Fruit fly (Drosophila melanogaster) whole organism, embryonic: ENCODE measurements around the gene CG9107.

Source experiments
- Awh ChIP-seq: fragments of 200-800 bp; sonication (Bioruptor generic); IDR thresholded peaks from 2 replicates; pipeline ENCODE4, ENCODE4 v1.3.6; 2022; ENCODE audit warnings: missing biosample characterization, missing genetic modification characterization
- CG10462 ChIP-seq: fragments of 200-800 bp; sonication (Bioruptor generic); optimal IDR thresholded peaks from 2 replicates; lab custom pipeline; 2016; ENCODE audit warnings: missing biosample characterization, missing genetic modification characterization
- CG11093 ChIP-seq: fragments of 200-800 bp; sonication (Bioruptor generic); IDR thresholded peaks from 3 replicates; pipeline ENCODE4 v1.3.6; 2022; ENCODE audit warnings: missing biosample characterization, missing genetic modification characterization
- CG15514 ChIP-seq: fragments of 200-800 bp; sonication (Bioruptor generic); optimal IDR thresholded peaks from 3 replicates; lab custom pipeline; 2017; ENCODE audit warnings: missing biosample characterization, missing genetic modification characterization, mild to moderate bottlenecking, moderate library complexity, missing genetic modification reagents
- CG18476 ChIP-seq: fragments of 200-800 bp; sonication (Bioruptor generic); optimal IDR thresholded peaks from 2 replicates; lab custom pipeline; 2016; ENCODE audit warnings: missing biosample characterization, mild to moderate bottlenecking, missing genetic modification characterization
- CG18599 ChIP-seq: fragments of 200-800 bp; sonication (Bioruptor generic); optimal IDR thresholded peaks from 3 replicates; lab custom pipeline; 2017; ENCODE audit warnings: missing biosample characterization, missing genetic modification characterization, mild to moderate bottlenecking, moderate library complexity, missing genetic modification reagents
- CG2116 ChIP-seq: fragments of 200-800 bp; sonication (Bioruptor generic); optimal IDR thresholded peaks from 3 replicates; lab custom pipeline; 2018; ENCODE audit warnings: missing biosample characterization, mild to moderate bottlenecking, missing genetic modification characterization
- CG3847 ChIP-seq: fragments of 200-800 bp; sonication (Bioruptor generic); IDR thresholded peaks from 2 replicates; pipeline ENCODE4 v1.3.6; 2022; ENCODE audit warnings: missing biosample characterization, missing genetic modification characterization
- CG4360 ChIP-seq: fragments of 200-800 bp; sonication (Bioruptor generic); IDR thresholded peaks from 2 replicates; pipeline ENCODE4 v1.3.6; 2022; ENCODE audit warnings: missing biosample characterization, missing genetic modification characterization
- CG4617 ChIP-seq: fragments of 200-800 bp; sonication (Bioruptor generic); optimal IDR thresholded peaks from 3 replicates; lab custom pipeline; 2016; ENCODE audit warnings: missing biosample characterization, missing genetic modification characterization, borderline replicate concordance
- CG8765 ChIP-seq: fragments of 200-800 bp; sonication (Bioruptor generic); IDR thresholded peaks from 2 replicates; pipeline ENCODE4 v1.3.6; 2022; ENCODE audit warnings: missing biosample characterization, missing genetic modification characterization
- CG9817 ChIP-seq: fragments of 200-800 bp; sonication (Bioruptor generic); optimal IDR thresholded peaks from 2 replicates; lab custom pipeline; 2018; ENCODE audit warnings: missing biosample characterization, mild to moderate bottlenecking, missing genetic modification characterization, moderate library complexity
- CTCF ChIP-seq: fragments of 200-800 bp; sonication (Bioruptor generic); optimal IDR thresholded peaks from 2 replicates; lab custom pipeline; 2017; ENCODE audit warnings: missing biosample characterization, mild to moderate bottlenecking, missing genetic modification characterization, moderate library complexity
- Camta ChIP-seq: fragments of 200-800 bp; sonication (Bioruptor generic); optimal IDR thresholded peaks from 2 replicates; lab custom pipeline; 2016; ENCODE audit warnings: missing biosample characterization, missing genetic modification characterization
- CkIIα-i1 ChIP-seq: fragments of 200-800 bp; sonication (Bioruptor generic); IDR thresholded peaks from 2 replicates; pipeline ENCODE4 v1.3.6; 2022; ENCODE audit warnings: missing biosample characterization, missing genetic modification characterization
- Dad ChIP-seq: fragments of 200-800 bp; sonication (Bioruptor generic); optimal IDR thresholded peaks from 3 replicates; lab custom pipeline; 2016; ENCODE audit warnings: missing biosample characterization, missing genetic modification characterization
- Deaf1 ChIP-seq: fragments of 200-800 bp; optimal IDR thresholded peaks from 3 replicates; lab custom pipeline; 2019; ENCODE audit warnings: missing biosample characterization, mild to moderate bottlenecking, missing genetic modification characterization, moderate library complexity
- Dip3 ChIP-seq: fragments of 200-800 bp; sonication (Bioruptor generic); optimal IDR thresholded peaks from 3 replicates; lab custom pipeline; 2016; ENCODE audit warnings: missing biosample characterization, missing genetic modification characterization
- Doc2 ChIP-seq: fragments of 200-800 bp; sonication (Bioruptor generic); IDR thresholded peaks from 2 replicates; pipeline ENCODE4 v1.3.6; 2022; ENCODE audit warnings: missing biosample characterization, missing genetic modification characterization
- HHEX ChIP-seq: fragments of 200-800 bp; sonication (Bioruptor generic); optimal IDR thresholded peaks from 3 replicates; lab custom pipeline; 2017; ENCODE audit warnings: missing biosample characterization, mild to moderate bottlenecking, missing genetic modification characterization, missing genetic modification reagents
- Hey ChIP-seq: fragments of 200-800 bp; sonication (Bioruptor generic); optimal IDR thresholded peaks from 3 replicates; lab custom pipeline; 2018; ENCODE audit warnings: missing biosample characterization, mild to moderate bottlenecking, missing genetic modification characterization
- Hr51 ChIP-seq, 2 experiments: fragments of 200-800 bp; sonication (Bioruptor generic); optimal IDR thresholded peaks; 2 replicates in 1 of 2; 3 replicates in 1 of 2; lab custom pipeline; 2016 to 2018; ENCODE audit warnings: missing biosample characterization in 2 of 2, missing genetic modification characterization in 2 of 2, mild to moderate bottlenecking in 1 of 2, moderate library complexity in 1 of 2
- NK7.1 ChIP-seq: fragments of 200-800 bp; sonication (Bioruptor generic); optimal IDR thresholded peaks from 3 replicates; lab custom pipeline; 2016; ENCODE audit warnings: missing biosample characterization, missing genetic modification characterization
- Ptx1 ChIP-seq: fragments of 200-800 bp; sonication (Bioruptor generic); IDR thresholded peaks from 2 replicates; pipeline ENCODE4 v1.3.6; 2022; ENCODE audit warnings: missing biosample characterization, missing genetic modification characterization
- Sox100B ChIP-seq: fragments of 200-800 bp; sonication (Bioruptor generic); optimal IDR thresholded peaks from 3 replicates; lab custom pipeline; 2018; ENCODE audit warnings: missing biosample characterization, mild to moderate bottlenecking, missing genetic modification characterization
- TFAM ChIP-seq: fragments of 200-800 bp; sonication (Bioruptor generic); optimal IDR thresholded peaks from 2 replicates; lab custom pipeline; 2017; ENCODE audit warnings: missing biosample characterization, missing genetic modification characterization, inconsistent platforms
- Xbp1 ChIP-seq: fragments of 200-800 bp; sonication (Bioruptor generic); optimal IDR thresholded peaks from 3 replicates; lab custom pipeline; 2016; ENCODE audit warnings: missing biosample characterization, mild to moderate bottlenecking, missing genetic modification characterization
- YL-1 ChIP-seq: fragments of 200-800 bp; sonication (Bioruptor generic); optimal IDR thresholded peaks from 3 replicates; lab custom pipeline; 2017; ENCODE audit warnings: missing biosample characterization, mild to moderate bottlenecking, missing genetic modification characterization
- abd-A ChIP-seq: fragments of 200-800 bp; sonication (Bioruptor generic); optimal IDR thresholded peaks from 3 replicates; lab custom pipeline; 2019; ENCODE audit warnings: missing biosample characterization, mild to moderate bottlenecking, missing genetic modification characterization, moderate library complexity
- az2 ChIP-seq: fragments of 200-800 bp; sonication (Bioruptor generic); optimal IDR thresholded peaks from 3 replicates; lab custom pipeline; 2016; ENCODE audit warnings: missing biosample characterization, missing genetic modification characterization
- bbx ChIP-seq: fragments of 200-800 bp; sonication (Bioruptor generic); IDR thresholded peaks from 2 replicates; pipeline ENCODE4 v1.3.6; 2022; ENCODE audit warnings: missing biosample characterization, missing genetic modification characterization; ENCODE audit not compliant: partially characterized antibody
- bsh ChIP-seq, 2 experiments: fragments of 200-800 bp; sonication (Bioruptor generic); optimal IDR thresholded peaks; 2 replicates each; lab custom pipeline; 2017 to 2018; ENCODE audit warnings: mild to moderate bottlenecking in 2 of 2, missing biosample characterization in 2 of 2, missing genetic modification characterization in 2 of 2, moderate library complexity in 1 of 2
- ci ChIP-seq: fragments of 200-800 bp; sonication (Bioruptor generic); IDR thresholded peaks from 3 replicates; pipeline ENCODE4 v1.3.6; 2022; ENCODE audit warnings: missing biosample characterization, missing genetic modification characterization
- croc ChIP-seq: fragments of 200-800 bp; sonication (Bioruptor generic); conservative IDR thresholded peaks from 3 replicates; pipeline ENCODE4 v1.3.6; 2022; ENCODE audit warnings: missing biosample characterization, missing genetic modification characterization
- crp ChIP-seq, 2 experiments: fragments of 200-800 bp; sonication (Bioruptor generic); optimal IDR thresholded peaks; 2 replicates in 1 of 2; 3 replicates in 1 of 2; lab custom pipeline; 2017; ENCODE audit warnings: missing biosample characterization in 2 of 2, missing genetic modification characterization in 2 of 2, mild to moderate bottlenecking in 1 of 2, moderate library complexity in 1 of 2
- ftz-f1 ChIP-seq: fragments of 200-800 bp; sonication (Bioruptor generic); optimal IDR thresholded peaks from 2 replicates; lab custom pipeline; 2016; ENCODE audit warnings: missing biosample characterization, missing genetic modification characterization
- ind ChIP-seq: fragments of 200-800 bp; sonication (Bioruptor generic); optimal IDR thresholded peaks from 3 replicates; lab custom pipeline; 2016; ENCODE audit warnings: missing biosample characterization, missing genetic modification characterization
- jigr1 ChIP-seq: fragments of 200-800 bp; sonication (Bioruptor generic); IDR thresholded peaks from 3 replicates; pipeline ENCODE4 v1.3.6; 2022; ENCODE audit warnings: missing biosample characterization, missing genetic modification characterization
- nom ChIP-seq: fragments of 200-800 bp; sonication (Bioruptor generic); optimal IDR thresholded peaks from 2 replicates; lab custom pipeline; 2017; ENCODE audit warnings: missing biosample characterization, missing genetic modification characterization, mild to moderate bottlenecking, moderate library complexity, missing genetic modification reagents
- pan ChIP-seq, 4 experiments: fragments of >200 bp in 3 of 4; fragments of 200-800 bp in 1 of 4; sonication (Bioruptor generic) in 1 of 4; optimal IDR thresholded peaks in 3 of 4; IDR thresholded peaks in 1 of 4; 2 replicates each; pipeline versions ENCODE4 v1.3.6 to Lab custom; 2017 to 2022; ENCODE audit warnings: missing biosample characterization in 2 of 4, missing genetic modification characterization in 2 of 4, mixed read lengths in 1 of 4
- pho ChIP-seq: fragments of 200-800 bp; sonication (Bioruptor generic); optimal IDR thresholded peaks from 2 replicates; lab custom pipeline; 2016; ENCODE audit warnings: missing biosample characterization, missing genetic modification characterization
- prd ChIP-seq, 3 experiments: fragments of >200 bp in 2 of 3; fragments of 200-800 bp in 1 of 3; sonication (Bioruptor generic) in 1 of 3; optimal IDR thresholded peaks in 2 of 3; IDR thresholded peaks in 1 of 3; 2 replicates in 2 of 3; 3 replicates in 1 of 3; pipeline versions ENCODE4 v1.3.6 to Lab custom; 2017 to 2022; ENCODE audit warnings: missing biosample characterization in 1 of 3, missing genetic modification characterization in 1 of 3
- scrt ChIP-seq: fragments of 200-800 bp; sonication (Bioruptor generic); optimal IDR thresholded peaks from 2 replicates; lab custom pipeline; 2018; ENCODE audit warnings: missing biosample characterization, mild to moderate bottlenecking, missing genetic modification characterization, moderate library complexity
- tna ChIP-seq: fragments of 200-800 bp; sonication (Bioruptor generic); IDR thresholded peaks from 2 replicates; pipeline ENCODE4 v1.3.6; 2022; ENCODE audit warnings: missing biosample characterization, missing genetic modification characterization; ENCODE audit not compliant: partially characterized antibody
- trem ChIP-seq: fragments of 200-800 bp; optimal IDR thresholded peaks from 3 replicates; lab custom pipeline; 2019; ENCODE audit warnings: missing biosample characterization, mild to moderate bottlenecking, missing genetic modification characterization, moderate library complexity
- unc-4 ChIP-seq: fragments of 200-800 bp; sonication (Bioruptor generic); IDR thresholded peaks from 2 replicates; pipeline ENCODE4 v1.3.6; 2022; ENCODE audit warnings: missing biosample characterization, missing genetic modification characterization; ENCODE audit not compliant: partially characterized antibody
- vfl ChIP-seq: fragments of 200-800 bp; sonication (Bioruptor generic); optimal IDR thresholded peaks from 2 replicates; lab custom pipeline; 2016; ENCODE audit warnings: missing biosample characterization, missing genetic modification characterization
- wek ChIP-seq: fragments of 200-800 bp; sonication (Bioruptor generic); optimal IDR thresholded peaks from 3 replicates; lab custom pipeline; 2018; ENCODE audit warnings: missing biosample characterization, mild to moderate bottlenecking, missing genetic modification characterization, moderate library complexity

The CG9107 gene

DNA sequence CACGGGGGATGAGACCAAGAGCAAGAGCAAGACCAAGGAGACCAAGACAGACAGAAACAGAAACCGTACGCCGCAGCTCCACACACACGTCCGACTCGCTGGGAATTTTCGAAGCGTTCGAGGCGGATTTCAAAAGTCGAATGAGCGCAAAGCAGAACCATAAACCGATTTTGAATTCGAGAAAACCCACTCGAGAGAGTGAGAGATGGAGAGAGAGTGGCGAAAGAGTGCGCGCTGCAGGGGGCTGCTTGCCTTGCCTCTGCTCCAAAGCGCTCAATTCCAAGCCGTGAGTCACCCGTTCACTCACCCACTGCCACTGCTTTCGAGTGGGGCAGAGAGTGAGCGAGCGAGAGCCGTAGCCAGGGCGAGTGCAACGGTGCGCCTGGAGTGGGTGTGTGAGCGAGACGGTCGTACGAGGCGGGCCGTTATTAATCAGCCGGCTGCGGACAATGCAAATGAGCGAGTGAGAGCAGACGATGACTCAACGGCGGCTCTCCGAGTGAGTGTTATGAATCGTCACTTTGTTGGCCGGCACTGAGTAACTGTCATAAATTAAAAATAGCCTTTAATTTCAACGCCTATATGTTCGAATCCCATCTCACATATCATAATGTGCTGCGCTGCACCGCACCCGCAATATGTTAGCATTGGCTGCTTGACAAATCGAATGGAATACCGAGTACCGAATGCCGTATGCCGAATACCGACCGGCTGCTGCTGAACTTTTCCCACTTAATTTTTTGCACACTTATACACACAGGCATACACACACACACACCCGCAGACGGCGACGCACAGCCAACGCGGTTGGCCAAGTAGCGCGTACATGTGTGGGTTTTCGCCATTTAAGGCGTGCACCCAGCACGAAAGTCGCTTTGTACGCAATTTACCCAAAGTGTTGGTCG, 44.1 kb downstream of the CG9107 start (continued):
- TF ChIP-seq CG3847 (GFP tag; lab: Robert Waterston, UW): no peak
- TF ChIP-seq bbx (GFP tag; lab: Robert Waterston, UW): no peak
- TF ChIP-seq CG4617 (GFP tag; lab: Kevin White, UChicago): no peak
- TF ChIP-seq CTCF (GFP tag; lab: Kevin White, UChicago): no peak
- peak; percentile 75 for TF ChIP-seq abd-A (tag; lab: Kevin White, UChicago)
- no peak for TF ChIP-seq pho
- TF ChIP-seq Doc2: no peak
- TF ChIP-seq Xbp1: no peak
- TF ChIP-seq CG15514 (GFP tag; lab: Kevin White, UChicago): peak; percentile 25
- TF ChIP-seq HHEX (GFP tag; lab: Kevin White, UChicago): no peak
- TF ChIP-seq Awh (GFP tag; lab: Robert Waterston, UW): no peak
- no peak for TF ChIP-seq vfl
- peak; percentile 49 for TF ChIP-seq scrt (GFP tag; lab: Kevin White, UChicago)
- TF ChIP-seq ind (GFP tag; lab: Kevin White, UChicago): no peak
- no peak for TF ChIP-seq CG8765 (GFP tag; lab: Robert Waterston, UW)
- TF ChIP-seq Hr51 (GFP tag; optimal IDR thresholded peaks at IDR 0.05; lab: Kevin White, UChicago): peak in 1 of 2 experiments; percentile 7
- TF ChIP-seq az2 (GFP tag; lab: Kevin White, UChicago): no peak
- peak; percentile 21 for TF ChIP-seq Dad
- TF ChIP-seq CG4360 (GFP tag; lab: Robert Waterston, UW): no peak
- TF ChIP-seq pan (optimal IDR thresholded peaks at IDR 0.05; lab: Kevin White, UChicago): no peak
- TF ChIP-seq pan (GFP tag; optimal IDR thresholded peaks at IDR 0.05 in 1 of 2, IDR thresholded peaks at IDR 0.05 in 1 of 2): no peak
- TF ChIP-seq tna (GFP tag; lab: Robert Waterston, UW): no peak
- no peak for TF ChIP-seq CG10462 (GFP tag; lab: Kevin White, UChicago)
- TF ChIP-seq Hey: no peak
- no peak for TF ChIP-seq CG18476
- TF ChIP-seq ci (GFP tag; lab: Robert Waterston, UW): no peak
- TF ChIP-seq Deaf1 (tag; lab: Kevin White, UChicago): peak; percentile 51
- TF ChIP-seq CG18599 (GFP tag; lab: Kevin White, UChicago): peak; percentile 67
- TF ChIP-seq jigr1 (GFP tag; lab: Robert Waterston, UW): no peak
- peak; percentile 16 to 27 for TF ChIP-seq bsh (GFP tag; optimal IDR thresholded peaks at IDR 0.05; lab: Kevin White, UChicago)
- TF ChIP-seq TFAM (GFP tag; lab: Kevin White, UChicago): no peak
- TF ChIP-seq prd (optimal IDR thresholded peaks at IDR 0.05; lab: Kevin White, UChicago): no peak
- TF ChIP-seq prd (GFP tag; IDR thresholded peaks at IDR 0.05; lab: Robert Waterston, UW): no peak
- no peak for TF ChIP-seq unc-4 (GFP tag; lab: Robert Waterston, UW)
- peak; percentile 85 for TF ChIP-seq nom (GFP tag; lab: Kevin White, UChicago)
- TF ChIP-seq CG2116: no peak
- TF ChIP-seq Ptx1 (GFP tag; lab: Robert Waterston, UW): no peak
- TF ChIP-seq Dip3 (GFP tag; lab: Kevin White, UChicago): no peak
- TF ChIP-seq NK7.1 (GFP tag; lab: Kevin White, UChicago): no peak
- TF ChIP-seq ftz-f1 (GFP tag; lab: Kevin White, UChicago): peak; percentile 58
- TF ChIP-seq YL-1 (GFP tag; lab: Kevin White, UChicago): peak; percentile 23
- no peak for TF ChIP-seq CG11093
- peak; percentile 12 for TF ChIP-seq trem (tag; lab: Kevin White, UChicago)
- TF ChIP-seq CkIIα-i1 (GFP tag; lab: Robert Waterston, UW): no peak
- TF ChIP-seq croc (GFP tag; lab: Robert Waterston, UW): no peak
- no peak for TF ChIP-seq crp (GFP tag; optimal IDR thresholded peaks at IDR 0.05; lab: Kevin White, UChicago)
- TF ChIP-seq Sox100B: no peak
- TF ChIP-seq wek (GFP tag; lab: Kevin White, UChicago): peak; percentile 57
- TF ChIP-seq CG9817 (tag; lab: Kevin White, UChicago): no peak
- TF ChIP-seq Camta (GFP tag; lab: Kevin White, UChicago): no peak
